Worm (Caenorhabditis elegans) whole organism, L2 larva: ENCODE measurements around the gene C40C9.3.
A peak's percentile ranks its signal among the peaks of the same experiment; 100 is the strongest.

Experiments
- F13H6.1 ChIP-seq: sonication (generic microtip); optimal IDR thresholded peaks from 2 replicates; lab custom pipeline; 2016; ENCODE audit warnings: missing genetic modification characterization, missing compliant biosample characterization
- R02D3.7 ChIP-seq: fragments of 150-350 bp; optimal IDR thresholded peaks from 2 replicates; lab custom pipeline; 2014; ENCODE audit warnings: missing biosample characterization, missing genetic modification characterization
- aly-2 ChIP-seq: fragments of 150-350 bp; optimal IDR thresholded peaks from 2 replicates; lab custom pipeline; 2014; ENCODE audit warnings: missing biosample characterization, missing genetic modification characterization
- ama-1 ChIP-seq: fragments of 150-350 bp; optimal IDR thresholded peaks from 2 replicates; lab custom pipeline; 2018; ENCODE audit warnings: inconsistent platforms
- blmp-1 ChIP-seq: sonication (generic microtip); optimal IDR thresholded peaks from 2 replicates; lab custom pipeline; 2017; ENCODE audit warnings: missing genetic modification characterization, mild to moderate bottlenecking, missing compliant biosample characterization, antibody characterized with exemption, moderate library complexity; ENCODE audit not compliant: insufficient read depth
- ceh-16 ChIP-seq: fragments of 150-350 bp; optimal IDR thresholded peaks from 2 replicates; lab custom pipeline; 2014; ENCODE audit warnings: missing biosample characterization, missing genetic modification characterization
- ceh-82 ChIP-seq: fragments of 150-350 bp; optimal IDR thresholded peaks from 2 replicates; lab custom pipeline; 2014; ENCODE audit warnings: missing biosample characterization, missing genetic modification characterization
- crh-2 ChIP-seq: sonication (generic microtip); optimal IDR thresholded peaks from 2 replicates; lab custom pipeline; 2017; ENCODE audit warnings: missing biosample characterization, missing genetic modification characterization
- dmd-4 ChIP-seq: sonication (generic microtip); optimal IDR thresholded peaks from 2 replicates; lab custom pipeline; 2017; ENCODE audit warnings: missing biosample characterization, missing genetic modification characterization
- egl-27 ChIP-seq: sonication (generic microtip); optimal IDR thresholded peaks from 3 replicates; lab custom pipeline; 2017; ENCODE audit warnings: missing biosample characterization, missing genetic modification reagents, missing genetic modification characterization
- elt-1 ChIP-seq: fragments of 150-350 bp; optimal IDR thresholded peaks from 2 replicates; lab custom pipeline; 2014; ENCODE audit warnings: missing biosample characterization, missing genetic modification characterization
- elt-3 ChIP-seq: sonication (generic microtip); optimal IDR thresholded peaks from 2 replicates; lab custom pipeline; 2017; ENCODE audit warnings: missing biosample characterization, missing genetic modification characterization
- gmeb-1 ChIP-seq: fragments of 150-350 bp; optimal IDR thresholded peaks from 2 replicates; lab custom pipeline; 2014; ENCODE audit warnings: missing biosample characterization, missing genetic modification characterization
- lin-13 ChIP-seq: fragments of 150-350 bp; optimal IDR thresholded peaks from 2 replicates; lab custom pipeline; 2014; ENCODE audit warnings: missing biosample characterization, missing genetic modification reagents, missing genetic modification characterization
- lin-39 ChIP-seq: fragments of 150-350 bp; optimal IDR thresholded peaks from 2 replicates; lab custom pipeline; 2014; ENCODE audit warnings: missing biosample characterization, missing genetic modification reagents, missing genetic modification characterization
- lsy-2 ChIP-seq, 2 experiments: fragments of 150-350 bp in 1 of 2; sonication (generic microtip) in 1 of 2; optimal IDR thresholded peaks; 2 replicates each; lab custom pipeline; 2014 to 2017; ENCODE audit warnings: missing biosample characterization in 2 of 2, missing genetic modification characterization in 2 of 2
- mdl-1 ChIP-seq, 2 experiments: fragments of 150-350 bp in 1 of 2; sonication (generic microtip) in 1 of 2; optimal IDR thresholded peaks; 2 replicates each; lab custom pipeline; 2017; ENCODE audit warnings: missing biosample characterization in 2 of 2, missing genetic modification characterization in 2 of 2
- nhr-10 ChIP-seq: sonication (generic microtip); optimal IDR thresholded peaks from 2 replicates; lab custom pipeline; 2017; ENCODE audit warnings: missing biosample characterization, missing genetic modification characterization
- nhr-11 ChIP-seq: fragments of 150-350 bp; optimal IDR thresholded peaks from 2 replicates; lab custom pipeline; 2014; ENCODE audit warnings: missing biosample characterization, missing genetic modification characterization
- nhr-12 ChIP-seq: fragments of 150-350 bp; optimal IDR thresholded peaks from 2 replicates; lab custom pipeline; 2014; ENCODE audit warnings: missing biosample characterization, missing genetic modification characterization
- nhr-129 ChIP-seq: fragments of 150-350 bp; optimal IDR thresholded peaks from 2 replicates; lab custom pipeline; 2014; ENCODE audit warnings: missing biosample characterization, missing genetic modification characterization
- nhr-21 ChIP-seq: fragments of 150-350 bp; optimal IDR thresholded peaks from 2 replicates; lab custom pipeline; 2014; ENCODE audit warnings: missing biosample characterization, missing genetic modification characterization
- nhr-23 ChIP-seq: fragments of 150-350 bp; optimal IDR thresholded peaks from 2 replicates; lab custom pipeline; 2014; ENCODE audit warnings: missing biosample characterization, missing genetic modification reagents, missing genetic modification characterization
- nhr-25 ChIP-seq: fragments of 150-350 bp; sonication (generic microtip); optimal IDR thresholded peaks from 3 replicates; lab custom pipeline; 2014; ENCODE audit warnings: missing biosample characterization, missing genetic modification characterization
- nhr-6 ChIP-seq: fragments of 150-350 bp; optimal IDR thresholded peaks from 2 replicates; lab custom pipeline; 2014; ENCODE audit warnings: missing biosample characterization, missing genetic modification characterization
- peb-1 ChIP-seq: fragments of 150-350 bp; optimal IDR thresholded peaks from 2 replicates; lab custom pipeline; 2014; ENCODE audit warnings: missing biosample characterization, missing genetic modification characterization
- sem-4 ChIP-seq: fragments of 150-350 bp; optimal IDR thresholded peaks from 2 replicates; lab custom pipeline; 2014; ENCODE audit warnings: missing biosample characterization, missing genetic modification reagents, missing genetic modification characterization
- skn-1 ChIP-seq: sonication (generic microtip); optimal IDR thresholded peaks from 2 replicates; lab custom pipeline; 2017; ENCODE audit warnings: missing biosample characterization, missing genetic modification characterization
- sma-3 ChIP-seq: sonication (generic microtip); optimal IDR thresholded peaks from 2 replicates; lab custom pipeline; 2016; ENCODE audit warnings: missing genetic modification reagents, missing genetic modification characterization, missing compliant biosample characterization
- sma-9 ChIP-seq, 2 experiments: fragments of 150-350 bp in 1 of 2; sonication (generic microtip) in 1 of 2; optimal IDR thresholded peaks; 2 replicates each; lab custom pipeline; 2014 to 2016; ENCODE audit warnings: missing genetic modification characterization in 2 of 2, mild to moderate bottlenecking in 1 of 2, missing biosample characterization in 1 of 2, missing compliant biosample characterization in 1 of 2, missing genetic modification reagents in 1 of 2, moderate library complexity in 1 of 2
- unc-55 ChIP-seq: fragments of 150-350 bp; sonication (generic microtip); optimal IDR thresholded peaks from 3 replicates; lab custom pipeline; 2014; ENCODE audit warnings: missing biosample characterization, missing genetic modification reagents, missing genetic modification characterization
- zag-1 ChIP-seq: fragments of 150-350 bp; optimal IDR thresholded peaks from 2 replicates; lab custom pipeline; 2014; ENCODE audit warnings: missing biosample characterization, missing genetic modification characterization
- ztf-4 ChIP-seq: fragments of 150-350 bp; optimal IDR thresholded peaks from 2 replicates; lab custom pipeline; 2014; ENCODE audit warnings: missing biosample characterization, missing genetic modification characterization

Gene C40C9.3

ce11 chrX:13654276-13654675 lies 6.9 kb downstream of the C40C9.3 start:
- TF ChIP-seq lin-13 (GFP tag; lab: Kevin White, UChicago) (no peak), crh-2 (no peak), mdl-1 (tag; optimal IDR thresholded peaks at IDR 0.05; lab: Kevin White, UChicago) (no peak), nhr-129 (tag; lab: Kevin White, UChicago) (no peak), F13H6.1 (peak; percentile 71), zag-1 (tag; lab: Kevin White, UChicago) (no peak), nhr-11 (tag; lab: Kevin White, UChicago) (no peak)

ce11 chrX:13655769-13656168 lies 8.4 kb downstream of the C40C9.3 start:
- TF ChIP-seq gmeb-1 (tag; lab: Kevin White, UChicago) (peak; percentile 28), nhr-11 (tag; lab: Kevin White, UChicago) (no peak), ceh-82 (no peak), ama-1 (no peak), dmd-4 (tag; lab: Kevin White, UChicago) (no peak), zag-1 (tag; lab: Kevin White, UChicago) (no peak), peb-1 (no peak), elt-3 (tag; lab: Kevin White, UChicago) (no peak), sem-4 (tag; lab: Kevin White, UChicago) (no peak), lsy-2 (tag; optimal IDR thresholded peaks at IDR 0.05; lab: Kevin White, UChicago) (peak in 1 of 2 experiments; percentile 4), ceh-16 (tag; lab: Kevin White, UChicago) (no peak), egl-27 (no peak), nhr-23 (tag; lab: Kevin White, UChicago) (no peak), ztf-4 (tag; lab: Kevin White, UChicago) (no peak), lin-39 (tag; lab: Kevin White, UChicago) (no peak), sma-9 (GFP tag; optimal IDR thresholded peaks at IDR 0.05; lab: Kevin White, UChicago) (peak; percentile 7), sma-9 (tag; optimal IDR thresholded peaks at IDR 0.05; lab: Kevin White, UChicago) (no peak), F13H6.1 (no peak), lin-13 (GFP tag; lab: Kevin White, UChicago) (no peak)
- TF ChIP-seq, all 48 proteins: peak for 3

- TF ChIP-seq nhr-10 = no peak
- TF ChIP-seq R02D3.7 (tag; lab: Kevin White, UChicago) = no peak
- no peak for TF ChIP-seq elt-1 (tag; lab: Kevin White, UChicago)
- no peak for TF ChIP-seq nhr-11 (tag; lab: Kevin White, UChicago)
- TF ChIP-seq aly-2 (tag; lab: Kevin White, UChicago) = no peak
Measured at ce11 chrX:13660206-13660605, 12.8 kb downstream of the C40C9.3 start, which contains the start of gene C04A11.1. Gene C04A11.1 (plus strand): TSS chrX:13660506.

ce11 chrX:13663641-13664633 lies 16.5 kb downstream of the C40C9.3 start, which contains the start of gene C04A11.5:
Gene C04A11.5 (plus strand): TSS chrX:13664583.
- TF ChIP-seq nhr-12 (tag; lab: Kevin White, UChicago) (no peak), nhr-129 (tag; lab: Kevin White, UChicago) (peak; percentile 23), skn-1 (tag; lab: Kevin White, UChicago) (no peak), nhr-21 (peak; percentile 38), sma-9 (GFP tag; optimal IDR thresholded peaks at IDR 0.05; lab: Kevin White, UChicago) (peak; percentile 80), sma-9 (tag; optimal IDR thresholded peaks at IDR 0.05; lab: Kevin White, UChicago) (no peak), nhr-25 (tag; lab: Kevin White, UChicago) (peak; percentile 61), unc-55 (GFP tag; lab: Kevin White, UChicago) (no peak), nhr-6 (tag; lab: Kevin White, UChicago) (no peak), blmp-1 (tag; lab: Kevin White, UChicago) (peak; percentile 36), sma-3 (GFP tag; lab: Kevin White, UChicago) (peak; percentile 28), ama-1 (no peak), sem-4 (tag; lab: Kevin White, UChicago) (no peak)
- TF ChIP-seq, all 48 proteins: peak for 6
